Fruit fly (Drosophila melanogaster): ENCODE measurements around the gene CG14937.

Gene CG14937

dm6 chr2L:11753922-11754321 lies 40.0 kb downstream of the CG14937 start, which contains the start of gene CG42471:
TSS of gene CG42471 (minus strand) at chr2L:11754022.
- TF ChIP-seq CG11902 (GFP tag; optimal IDR thresholded peaks at IDR 0.05) (no peak), pdm3 (GFP tag; optimal IDR thresholded peaks at IDR 0.05) (no peak)

DNA sequence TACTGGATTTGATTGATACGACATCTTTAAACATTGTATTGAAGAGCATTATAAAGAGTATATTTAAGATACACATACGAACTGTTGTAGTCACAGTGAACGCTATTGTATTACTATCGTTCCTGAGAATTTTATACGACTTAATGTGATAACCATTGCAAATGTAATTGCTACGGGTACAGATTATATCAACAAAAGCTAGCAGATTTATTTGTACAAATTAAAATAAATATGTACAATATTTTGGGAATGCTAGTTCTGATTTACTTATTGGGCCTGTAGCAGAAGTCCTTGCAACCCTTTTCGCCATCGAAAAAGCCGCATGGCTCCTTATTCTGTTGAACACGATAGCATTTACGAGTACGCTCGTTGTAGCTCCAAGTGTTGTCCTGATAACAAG lies 40.4 kb downstream of the CG14937 start, which contains the start of gene CG42470:
TSS of gene CG42470 (minus strand) at position 101 of the 400 bp plus-strand sequence.
- TF ChIP-seq Ets21C (GFP tag; optimal IDR thresholded peaks at IDR 0.05): no peak
- TF ChIP-seq topi (GFP tag; optimal IDR thresholded peaks at IDR 0.05): no peak
- peak; percentile 27 for TF ChIP-seq svp (GFP tag)
- no peak for TF ChIP-seq lz (GFP tag; optimal IDR thresholded peaks at IDR 0.05)
- no peak for TF ChIP-seq OdsH (GFP tag; optimal IDR thresholded peaks at IDR 0.05)
- no peak for TF ChIP-seq Gug (GFP tag; IDR thresholded peaks at IDR 0.05)

Measured in whole organism, prepupa.